Fruit fly (Drosophila melanogaster): Measurements from ENCODE around the gene CG10750.
A peak's percentile ranks its signal among the peaks of the same experiment; 100 is the strongest.

The CG10750 gene

dm6 chr2L:19317778-19318177 lies 17.7 kb downstream of the CG10750 start:
- TF ChIP-seq fru (GFP tag; optimal IDR thresholded peaks at IDR 0.05): peak; percentile 8
- no peak for TF ChIP-seq foxo (GFP tag; optimal IDR thresholded peaks at IDR 0.05)
- no peak for TF ChIP-seq sage (GFP tag; optimal IDR thresholded peaks at IDR 0.05)
- no peak for TF ChIP-seq Hr83 (GFP tag; optimal IDR thresholded peaks at IDR 0.05; ENCODE audit: poor library complexity, severe bottlenecking)

- no peak for TF ChIP-seq Dif (GFP tag; optimal IDR thresholded peaks at IDR 0.05; ENCODE audit: partially characterized antibody)
Observed at dm6 chr2L:19319334-19319733, 19.3 kb downstream of the CG10750 start.

dm6 chr2L:19320787-19321593 lies 20.9 kb downstream of the CG10750 start:
- TF ChIP-seq lola (GFP tag; optimal IDR thresholded peaks at IDR 0.05) (no peak), Mio (GFP tag; optimal IDR thresholded peaks at IDR 0.05) (no peak), rgr (GFP tag; optimal IDR thresholded peaks at IDR 0.05) (no peak), GATAd (GFP tag; optimal IDR thresholded peaks at IDR 0.05) (no peak), h (GFP tag; optimal IDR thresholded peaks at IDR 0.05) (no peak), dsf (GFP tag; optimal IDR thresholded peaks at IDR 0.05; ENCODE audit: borderline replicate concordance) (no peak), CrebA (GFP tag; optimal IDR thresholded peaks at IDR 0.05; ENCODE audit: borderline replicate concordance) (no peak), Dif (GFP tag; optimal IDR thresholded peaks at IDR 0.05; ENCODE audit: partially characterized antibody) (no peak), usp (GFP tag; optimal IDR thresholded peaks at IDR 0.05) (no peak), woc (GFP tag; optimal IDR thresholded peaks at IDR 0.05) (no peak), OdsH (GFP tag; optimal IDR thresholded peaks at IDR 0.05) (no peak)

- TF ChIP-seq rgr (GFP tag; optimal IDR thresholded peaks at IDR 0.05): no peak
- TF ChIP-seq woc (GFP tag; optimal IDR thresholded peaks at IDR 0.05): no peak
- no peak for TF ChIP-seq Hr83 (GFP tag; optimal IDR thresholded peaks at IDR 0.05; ENCODE audit: poor library complexity, severe bottlenecking)
- TF ChIP-seq Mio (GFP tag; optimal IDR thresholded peaks at IDR 0.05): no peak
- TF ChIP-seq dmrt93B (GFP tag; optimal IDR thresholded peaks at IDR 0.05): no peak
- no peak for TF ChIP-seq psq (GFP tag; optimal IDR thresholded peaks at IDR 0.05)
- no peak for TF ChIP-seq lola (GFP tag; optimal IDR thresholded peaks at IDR 0.05)
- TF ChIP-seq Hnf4 (GFP tag; optimal IDR thresholded peaks at IDR 0.05): no peak
Observed at dm6 chr2L:19322744-19323143, 22.7 kb downstream of the CG10750 start.

- TF ChIP-seq Dfd (GFP tag; optimal IDR thresholded peaks at IDR 0.05): no peak
- no peak for TF ChIP-seq jim (GFP tag; optimal IDR thresholded peaks at IDR 0.05)
- TF ChIP-seq psq (GFP tag; optimal IDR thresholded peaks at IDR 0.05): peak; percentile 61
- TF ChIP-seq fru (GFP tag; optimal IDR thresholded peaks at IDR 0.05): peak; percentile 50
- TF ChIP-seq woc (GFP tag; optimal IDR thresholded peaks at IDR 0.05): peak; percentile 25
- TF ChIP-seq Rel (GFP tag; optimal IDR thresholded peaks at IDR 0.05): peak; percentile 30
- no peak for TF ChIP-seq Rel (tag; optimal IDR thresholded peaks at IDR 0.05)
- TF ChIP-seq dl (GFP tag; optimal IDR thresholded peaks at IDR 0.05; ENCODE audit: insufficient read depth in 1 of 2, partially characterized antibody in 2 of 2): no peak
- TF ChIP-seq GATAd (GFP tag; optimal IDR thresholded peaks at IDR 0.05): no peak
- no peak for TF ChIP-seq foxo (GFP tag; optimal IDR thresholded peaks at IDR 0.05)
- TF ChIP-seq ey (GFP tag; optimal IDR thresholded peaks at IDR 0.05): no peak
- no peak for TF ChIP-seq lola (GFP tag; optimal IDR thresholded peaks at IDR 0.05)
- TF ChIP-seq CrebA (GFP tag; optimal IDR thresholded peaks at IDR 0.05; ENCODE audit: borderline replicate concordance): peak; percentile 12
- TF ChIP-seq Myc (optimal IDR thresholded peaks at IDR 0.05): no peak
- TF ChIP-seq Jra (GFP tag; optimal IDR thresholded peaks at IDR 0.05): no peak
- TF ChIP-seq dmrt93B (GFP tag; optimal IDR thresholded peaks at IDR 0.05): no peak
- no peak for TF ChIP-seq Hr83 (GFP tag; optimal IDR thresholded peaks at IDR 0.05; ENCODE audit: poor library complexity, severe bottlenecking)
- TF ChIP-seq Dif (GFP tag; optimal IDR thresholded peaks at IDR 0.05; ENCODE audit: partially characterized antibody): peak; percentile 20
- no peak for TF ChIP-seq HLH106 (tag; optimal IDR thresholded peaks at IDR 0.05)
- no peak for TF ChIP-seq rgr (GFP tag; optimal IDR thresholded peaks at IDR 0.05)
- no peak for TF ChIP-seq usp (GFP tag; optimal IDR thresholded peaks at IDR 0.05)
Observed at dm6 chr2L:19323530-19324023, 23.5 kb downstream of the CG10750 start.

- TF ChIP-seq brk (GFP tag; optimal IDR thresholded peaks at IDR 0.05): no peak
- no peak for TF ChIP-seq Sp1 (GFP tag; optimal IDR thresholded peaks at IDR 0.05)
- no peak for TF ChIP-seq Vsx2 (GFP tag; optimal IDR thresholded peaks at IDR 0.05; ENCODE audit: partially characterized antibody)
- no peak for TF ChIP-seq CG32264 (GFP tag; optimal IDR thresholded peaks at IDR 0.05)
- no peak for TF ChIP-seq Hr83 (GFP tag; optimal IDR thresholded peaks at IDR 0.05; ENCODE audit: poor library complexity, severe bottlenecking)
- no peak for TF ChIP-seq foxo (GFP tag; optimal IDR thresholded peaks at IDR 0.05)
- no peak for TF ChIP-seq Rel (GFP tag; optimal IDR thresholded peaks at IDR 0.05)
- TF ChIP-seq Rel (tag; optimal IDR thresholded peaks at IDR 0.05): no peak
- TF ChIP-seq dl (GFP tag; optimal IDR thresholded peaks at IDR 0.05; ENCODE audit: insufficient read depth in 1 of 2, partially characterized antibody in 2 of 2): no peak
- no peak for TF ChIP-seq OdsH (GFP tag; optimal IDR thresholded peaks at IDR 0.05)
- no peak for TF ChIP-seq N (GFP tag; optimal IDR thresholded peaks at IDR 0.05)
- no peak for TF ChIP-seq CG9705 (GFP tag; optimal IDR thresholded peaks at IDR 0.05)
- no peak for TF ChIP-seq sv (GFP tag; optimal IDR thresholded peaks at IDR 0.05)
- no peak for TF ChIP-seq Dif (GFP tag; optimal IDR thresholded peaks at IDR 0.05; ENCODE audit: partially characterized antibody)
- no peak for TF ChIP-seq fru (GFP tag; optimal IDR thresholded peaks at IDR 0.05)
- no peak for TF ChIP-seq h (GFP tag; optimal IDR thresholded peaks at IDR 0.05)
Observed at dm6 chr2L:19324737-19325136, 24.7 kb downstream of the CG10750 start.

All from whole organism, wandering third instar larva.